Fruit fly (Drosophila melanogaster) whole organism, embryonic: ENCODE results near the gene Cip4.
A peak's percentile ranks its signal among the peaks of the same experiment; 100 is the strongest.

Experiments
- Atf3 ChIP-seq: fragments of 200-800 bp; sonication (Bioruptor generic); optimal IDR thresholded peaks from 3 replicates; lab custom pipeline; 2016; ENCODE audit warnings: missing biosample characterization, missing genetic modification characterization
- Awh ChIP-seq: fragments of 200-800 bp; sonication (Bioruptor generic); IDR thresholded peaks from 2 replicates; pipeline ENCODE4, ENCODE4 v1.3.6; 2022; ENCODE audit warnings: missing biosample characterization, missing genetic modification characterization
- BEAF-32 ChIP-seq: fragments of 200-800 bp; sonication (Bioruptor generic); optimal IDR thresholded peaks from 3 replicates; lab custom pipeline; 2017; ENCODE audit warnings: missing biosample characterization, missing genetic modification characterization, mild to moderate bottlenecking, moderate library complexity, missing genetic modification reagents
- C15 ChIP-seq: fragments of 200-800 bp; sonication (Bioruptor generic); IDR thresholded peaks from 3 replicates; pipeline ENCODE4 v1.3.6; 2022; ENCODE audit warnings: missing biosample characterization, missing genetic modification characterization
- CG11504 ChIP-seq: fragments of 200-800 bp; sonication (Bioruptor generic); optimal IDR thresholded peaks from 3 replicates; lab custom pipeline; 2019; ENCODE audit warnings: missing biosample characterization, mild to moderate bottlenecking, missing genetic modification characterization, moderate library complexity
- CG11560 ChIP-seq: fragments of 200-800 bp; sonication (Bioruptor generic); IDR thresholded peaks from 3 replicates; pipeline ENCODE4 v1.3.6; 2022; ENCODE audit warnings: missing biosample characterization, missing genetic modification characterization
- CG11695 ChIP-seq: fragments of 200-800 bp; sonication (Bioruptor generic); IDR thresholded peaks from 3 replicates; pipeline ENCODE4 v1.3.6; 2022; ENCODE audit warnings: missing biosample characterization, missing genetic modification characterization
- CG12769 ChIP-seq: fragments of 200-800 bp; sonication (Bioruptor generic); optimal IDR thresholded peaks from 2 replicates; lab custom pipeline; 2019; ENCODE audit warnings: missing biosample characterization, mild to moderate bottlenecking, missing genetic modification characterization, moderate library complexity
- CG13287 ChIP-seq: fragments of 200-800 bp; sonication (Bioruptor generic); IDR thresholded peaks from 2 replicates; pipeline ENCODE4 v1.3.6; 2022; ENCODE audit warnings: missing biosample characterization, missing genetic modification characterization; ENCODE audit not compliant: partially characterized antibody
- CG13894 ChIP-seq: fragments of 200-800 bp; sonication (Bioruptor generic); optimal IDR thresholded peaks from 3 replicates; lab custom pipeline; 2018; ENCODE audit warnings: missing biosample characterization, mild to moderate bottlenecking, missing genetic modification characterization, moderate library complexity
- CG14441 ChIP-seq: fragments of 200-800 bp; sonication (Bioruptor generic); IDR thresholded peaks from 2 replicates; pipeline ENCODE4 v1.3.6; 2022; ENCODE audit warnings: missing biosample characterization, missing genetic modification characterization
- CG14710 ChIP-seq: fragments of 200-800 bp; sonication (Bioruptor generic); optimal IDR thresholded peaks from 3 replicates; lab custom pipeline; 2019; ENCODE audit warnings: missing biosample characterization, mild to moderate bottlenecking, missing genetic modification characterization, moderate library complexity
- CG17361 ChIP-seq: fragments of 200-800 bp; sonication (Bioruptor generic); IDR thresholded peaks from 3 replicates; pipeline ENCODE4 v1.3.6; 2022; ENCODE audit warnings: missing biosample characterization, missing genetic modification characterization
- CG18262 ChIP-seq: fragments of 200-800 bp; optimal IDR thresholded peaks from 3 replicates; lab custom pipeline; 2019; ENCODE audit warnings: missing biosample characterization, mild to moderate bottlenecking, missing genetic modification characterization, moderate library complexity
- CG18476 ChIP-seq: fragments of 200-800 bp; sonication (Bioruptor generic); optimal IDR thresholded peaks from 2 replicates; lab custom pipeline; 2016; ENCODE audit warnings: missing biosample characterization, mild to moderate bottlenecking, missing genetic modification characterization
- CG34422 ChIP-seq: fragments of 200-800 bp; sonication (Bioruptor generic); IDR thresholded peaks from 3 replicates; pipeline ENCODE4 v1.3.6; 2022; ENCODE audit warnings: missing biosample characterization, missing genetic modification characterization
- CG4707 ChIP-seq: fragments of 200-800 bp; sonication (Bioruptor generic); optimal IDR thresholded peaks from 2 replicates; lab custom pipeline; 2018; ENCODE audit warnings: missing biosample characterization, mild to moderate bottlenecking, missing genetic modification characterization, moderate library complexity
- CG9797 ChIP-seq: fragments of 200-800 bp; sonication (Bioruptor generic); optimal IDR thresholded peaks from 3 replicates; lab custom pipeline; 2018; ENCODE audit warnings: missing biosample characterization, mild to moderate bottlenecking, missing genetic modification characterization
- Dp ChIP-seq: fragments of 200-800 bp; sonication (Bioruptor generic); optimal IDR thresholded peaks from 2 replicates; lab custom pipeline; 2018; ENCODE audit warnings: missing biosample characterization, mild to moderate bottlenecking, missing genetic modification characterization, moderate library complexity
- Drgx ChIP-seq: fragments of 200-800 bp; sonication (Bioruptor generic); IDR thresholded peaks from 2 replicates; pipeline ENCODE4 v1.3.6; 2022; ENCODE audit warnings: missing biosample characterization, missing genetic modification characterization
- Ets65A ChIP-seq: fragments of 200-800 bp; sonication (Bioruptor generic); peaks from one replicate; lab custom pipeline; 2016; ENCODE audit warnings: missing biosample characterization, missing genetic modification characterization
- HLH3B ChIP-seq: fragments of 200-800 bp; sonication (Bioruptor generic); IDR thresholded peaks from 2 replicates; pipeline ENCODE4 v1.3.6; 2022; ENCODE audit warnings: missing biosample characterization, missing genetic modification characterization
- MBD-R2 ChIP-seq: fragments of 200-800 bp; sonication (Bioruptor generic); IDR thresholded peaks from 2 replicates; pipeline ENCODE4 v1.3.6; 2022; ENCODE audit warnings: missing biosample characterization, missing genetic modification characterization
- Med ChIP-seq: fragments of 200-800 bp; sonication (Bioruptor generic); peaks from one replicate; lab custom pipeline; 2016; ENCODE audit warnings: missing biosample characterization, missing genetic modification characterization, mild to moderate bottlenecking, inconsistent platforms, moderate library complexity
- Oli ChIP-seq: fragments of 200-800 bp; sonication (Bioruptor generic); optimal IDR thresholded peaks from 2 replicates; lab custom pipeline; 2018; ENCODE audit warnings: missing biosample characterization, mild to moderate bottlenecking, missing genetic modification characterization, moderate library complexity
- Pdp1 ChIP-seq, 2 experiments: fragments of 200-800 bp; sonication (Bioruptor generic); optimal IDR thresholded peaks; 3 replicates each; lab custom pipeline; 2016; ENCODE audit warnings: missing biosample characterization in 2 of 2, missing genetic modification characterization in 2 of 2, mild to moderate bottlenecking in 1 of 2, moderate library complexity in 1 of 2
- Stat92E ChIP-seq, 3 experiments: fragments of >200 bp in 2 of 3; fragments of 200-800 bp in 1 of 3; sonication (Bioruptor generic) in 1 of 3; optimal IDR thresholded peaks; 2 replicates each; lab custom pipeline; 2017 to 2019; ENCODE audit warnings: missing biosample characterization in 3 of 3, missing genetic modification characterization in 3 of 3, mild to moderate bottlenecking in 1 of 3, moderate library complexity in 1 of 3
- bsh ChIP-seq, 2 experiments: fragments of 200-800 bp; sonication (Bioruptor generic); optimal IDR thresholded peaks; 2 replicates each; lab custom pipeline; 2017 to 2018; ENCODE audit warnings: mild to moderate bottlenecking in 2 of 2, missing biosample characterization in 2 of 2, missing genetic modification characterization in 2 of 2, moderate library complexity in 1 of 2
- dm ChIP-seq: fragments of 200-800 bp; sonication (Bioruptor generic); optimal IDR thresholded peaks from 3 replicates; lab custom pipeline; 2016; ENCODE audit warnings: missing biosample characterization, missing genetic modification characterization
- ems ChIP-seq: fragments of 200-800 bp; sonication (Bioruptor generic); optimal IDR thresholded peaks from 3 replicates; lab custom pipeline; 2016; ENCODE audit warnings: missing biosample characterization, missing genetic modification characterization
- fd64A ChIP-seq: fragments of 200-800 bp; sonication (Bioruptor generic); optimal IDR thresholded peaks from 3 replicates; lab custom pipeline; 2018; ENCODE audit warnings: missing biosample characterization, mild to moderate bottlenecking, missing genetic modification characterization
- gfzf ChIP-seq: fragments of 200-800 bp; sonication (Bioruptor generic); optimal IDR thresholded peaks from 2 replicates; lab custom pipeline; 2016; ENCODE audit warnings: missing biosample characterization, mild to moderate bottlenecking, missing genetic modification characterization, moderate library complexity
- hb ChIP-seq: fragments of 200-800 bp; sonication (Bioruptor generic); IDR thresholded peaks from 3 replicates; pipeline ENCODE4 v1.3.6; 2022; ENCODE audit warnings: missing biosample characterization, missing genetic modification characterization; ENCODE audit not compliant: partially characterized antibody
- hkb ChIP-seq, 2 experiments: fragments of 200-800 bp in 1 of 2; fragments of >200 bp in 1 of 2; sonication (Bioruptor generic) in 1 of 2; IDR thresholded peaks in 1 of 2; optimal IDR thresholded peaks in 1 of 2; 2 replicates each; pipeline versions ENCODE4 v1.3.6 to Lab custom; 2017 to 2022; ENCODE audit warnings: missing biosample characterization in 1 of 2, missing genetic modification characterization in 1 of 2
- lbe ChIP-seq: fragments of 200-800 bp; sonication (Bioruptor generic); optimal IDR thresholded peaks from 2 replicates; lab custom pipeline; 2016; ENCODE audit warnings: missing biosample characterization, mild to moderate bottlenecking, missing genetic modification characterization
- nom ChIP-seq: fragments of 200-800 bp; sonication (Bioruptor generic); optimal IDR thresholded peaks from 2 replicates; lab custom pipeline; 2017; ENCODE audit warnings: missing biosample characterization, missing genetic modification characterization, mild to moderate bottlenecking, moderate library complexity, missing genetic modification reagents
- p53 ChIP-seq: fragments of 200-800 bp; sonication (Bioruptor generic); optimal IDR thresholded peaks from 2 replicates; lab custom pipeline; 2016; ENCODE audit warnings: missing biosample characterization, missing genetic modification characterization
- row ChIP-seq: fragments of 200-800 bp; sonication (Bioruptor generic); IDR thresholded peaks from 3 replicates; pipeline ENCODE4 v1.3.6; 2022; ENCODE audit warnings: missing biosample characterization, missing genetic modification characterization
- sens ChIP-seq: fragments of 200-800 bp; sonication (Bioruptor generic); peaks from one replicate; lab custom pipeline; 2016; ENCODE audit warnings: missing biosample characterization, missing genetic modification characterization
- slbo ChIP-seq: fragments of 200-800 bp; sonication (Bioruptor generic); IDR thresholded peaks from 2 replicates; pipeline ENCODE4 v1.3.6; 2022; ENCODE audit warnings: missing biosample characterization, missing genetic modification characterization
- sr ChIP-seq: fragments of 200-800 bp; sonication (Bioruptor generic); IDR thresholded peaks from 3 replicates; pipeline ENCODE4 v1.3.6; 2022; ENCODE audit warnings: missing biosample characterization, missing genetic modification characterization
- stwl ChIP-seq: fragments of 200-800 bp; sonication (Bioruptor generic); optimal IDR thresholded peaks from 3 replicates; lab custom pipeline; 2018; ENCODE audit warnings: missing biosample characterization, mild to moderate bottlenecking, missing genetic modification characterization, moderate library complexity
- unpg ChIP-seq: fragments of 200-800 bp; sonication (Bioruptor generic); optimal IDR thresholded peaks from 3 replicates; lab custom pipeline; 2018; ENCODE audit warnings: missing biosample characterization, mild to moderate bottlenecking, missing genetic modification characterization, moderate library complexity

The Cip4 gene

dm6 chr3L:4339525-4339924 is 24.4 kb downstream of the Cip4 start (continued):
- 0 out of 3 replicates have a peak, but pooled peaks have one; percentile 9 for TF ChIP-seq CG17361

- no peak for TF ChIP-seq hkb (optimal IDR thresholded peaks at IDR 0.05; lab: Kevin White, UChicago)
- 0 out of 2 replicates have a peak, but pooled peaks have one; percentile 36 for TF ChIP-seq hkb (GFP tag; IDR thresholded peaks at IDR 0.05; lab: Robert Waterston, UW)
- peak in 1 of 2 experiments; percentile 20 for TF ChIP-seq bsh (GFP tag; optimal IDR thresholded peaks at IDR 0.05; lab: Kevin White, UChicago)
- peak; percentile 70 for TF ChIP-seq Drgx (GFP tag; lab: Robert Waterston, UW)
- TF ChIP-seq hb (GFP tag; lab: Robert Waterston, UW), result no peak
- no peak for TF ChIP-seq Oli (tag; lab: Kevin White, UChicago)
- TF ChIP-seq Awh (GFP tag; lab: Robert Waterston, UW), result no peak
- no peak for TF ChIP-seq unpg (GFP tag; lab: Kevin White, UChicago)
- peak; percentile 9 for TF ChIP-seq Med (GFP tag; lab: Kevin White, UChicago)
- no peak for TF ChIP-seq lbe (GFP tag; lab: Kevin White, UChicago)
- TF ChIP-seq nom (GFP tag; lab: Kevin White, UChicago), result peak; percentile 82
- peak; percentile 76 for TF ChIP-seq Ets65A (GFP tag; lab: Kevin White, UChicago)
- TF ChIP-seq sens (GFP tag; lab: Kevin White, UChicago), result peak; percentile 88
- peak; percentile 10 for TF ChIP-seq CG11504 (tag; lab: Kevin White, UChicago)
- TF ChIP-seq CG4707 (GFP tag; lab: Kevin White, UChicago), result no peak
These were observed 27.3 kb downstream of the Cip4 start for dm6 chr3L:4336588-4336987.

dm6 chr3L:4328048-4328447 is 35.9 kb downstream of the Cip4 start:
- TF ChIP-seq CG11695 (GFP tag; lab: Robert Waterston, UW), result no peak
- TF ChIP-seq C15, result 0 out of 3 replicates have a peak, but pooled peaks have one; percentile 19
- 0 out of 2 replicates have a peak, but pooled peaks have one; percentile 24 for TF ChIP-seq slbo
- TF ChIP-seq ems (GFP tag; lab: Kevin White, UChicago), result no peak
- peak; percentile 42; the same call in 1 of the 3 replicates for TF ChIP-seq row (GFP tag; lab: Robert Waterston, UW)
- TF ChIP-seq Med (GFP tag; lab: Kevin White, UChicago), result peak; percentile 45
- TF ChIP-seq CG18262 (tag; lab: Kevin White, UChicago), result no peak
- TF ChIP-seq CG11560 (tag; lab: Robert Waterston, UW), result 0 out of 3 replicates have a peak, but pooled peaks have one; percentile 8
- 0 out of 2 replicates have a peak, but pooled peaks have one; percentile 30 for TF ChIP-seq HLH3B
- TF ChIP-seq CG14441 (GFP tag; lab: Robert Waterston, UW), result 0 out of 2 replicates have a peak, but pooled peaks have one; percentile 44
- TF ChIP-seq CG12769, result peak; percentile 27
- TF ChIP-seq sr, result peak; percentile 54; the same call in 2 of the 3 replicates
- no peak for TF ChIP-seq Drgx (GFP tag; lab: Robert Waterston, UW)
- no peak for TF ChIP-seq CG18476 (GFP tag; lab: Kevin White, UChicago)
- TF ChIP-seq CG13894, result peak; percentile 83

dm6 chr3L:4322032-4322617 is 41.8 kb downstream of the Cip4 start, which contains the start of gene CG15014:
TSS of gene CG15014 (minus strand) at chr3L:4322259.
- TF ChIP-seq Atf3 (GFP tag; lab: Kevin White, UChicago) (no peak), CG9797 (peak; percentile 70), sens (GFP tag; lab: Kevin White, UChicago) (peak; percentile 86), fd64A (GFP tag; lab: Kevin White, UChicago) (no peak), Pdp1 (GFP tag; optimal IDR thresholded peaks at IDR 0.05; lab: Kevin White, UChicago) (no peak), CG13287 (peak; percentile 29; the same call in 1 of the 2 replicates), gfzf (peak; percentile 85), CG34422 (peak; percentile 16; the same call in 1 of the 3 replicates), Dp (GFP tag; lab: Kevin White, UChicago) (peak; percentile 29), dm (GFP tag; lab: Kevin White, UChicago) (peak; percentile 43), Stat92E (GFP tag; optimal IDR thresholded peaks at IDR 0.05; lab: Kevin White, UChicago) (peak in 1 of 3 experiments; percentile 14), row (GFP tag; lab: Robert Waterston, UW) (peak; percentile 42; the same call in 2 of the 3 replicates), p53 (GFP tag; lab: Kevin White, UChicago) (no peak), stwl (tag; lab: Kevin White, UChicago) (peak; percentile 92), CG14710 (peak; percentile 23), BEAF-32 (GFP tag; lab: Kevin White, UChicago) (peak; percentile 25), MBD-R2 (GFP tag; lab: Robert Waterston, UW) (peak; percentile 68)
